Worm (Caenorhabditis elegans) whole organism, young adult: ENCODE measurements around the gene mboa-4.

Experiments used
- F52B5.7 ChIP-seq: sonication (generic microtip); optimal IDR thresholded peaks from 2 replicates; lab custom pipeline; 2016; ENCODE audit warnings: mild to moderate bottlenecking, missing genetic modification characterization, missing compliant biosample characterization
- ama-1 ChIP-seq, 3 experiments: fragments of 150-350 bp in 1 of 3; sonication (generic microtip) in 2 of 3; optimal IDR thresholded peaks; 2 replicates each; lab custom pipeline; 2014 to 2018; ENCODE audit warnings: missing biosample characterization in 2 of 3, missing genetic modification characterization in 2 of 3, missing genetic modification reagents in 2 of 3
- aptf-3 ChIP-seq: fragments of 200-800 bp; sonication (Bioruptor generic); IDR thresholded peaks from 2 replicates; pipeline ENCODE4 v1.3.6; 2022; ENCODE audit warnings: missing genetic modification characterization, missing compliant biosample characterization
- attf-3 ChIP-seq: fragments of 200-800 bp; sonication (Bioruptor generic); conservative IDR thresholded peaks from 2 replicates; pipeline ENCODE4 v1.3.6; 2022; ENCODE audit warnings: missing genetic modification reagents, missing genetic modification characterization, missing compliant biosample characterization
- die-1 ChIP-seq: sonication (generic microtip); optimal IDR thresholded peaks from 2 replicates; lab custom pipeline; 2016; ENCODE audit warnings: missing genotype, mild to moderate bottlenecking, missing genetic modification characterization, missing compliant biosample characterization
- lin-35 ChIP-seq, 3 experiments: fragments of 150-350 bp in 2 of 3; sonication (generic microtip) in 1 of 3; optimal IDR thresholded peaks; 2 replicates each; lab custom pipeline; 2014 to 2018; ENCODE audit warnings: missing biosample characterization in 3 of 3, missing genetic modification characterization in 3 of 3, missing genetic modification reagents in 3 of 3
- mel-28 ChIP-seq: sonication (generic microtip); optimal IDR thresholded peaks from 2 replicates; lab custom pipeline; 2016; ENCODE audit warnings: borderline replicate concordance, mild to moderate bottlenecking, missing genetic modification characterization, missing compliant biosample characterization
- nfya-1 ChIP-seq: sonication (generic microtip); optimal IDR thresholded peaks from 2 replicates; lab custom pipeline; 2017; ENCODE audit warnings: antibody characterized with exemption, missing compliant biosample characterization, missing genetic modification characterization, borderline replicate concordance; ENCODE audit not compliant: insufficient read depth
- rcor-1 ChIP-seq: fragments of 200-800 bp; sonication (Bioruptor generic); IDR thresholded peaks from 2 replicates; pipeline ENCODE4 v1.3.6; 2022; ENCODE audit warnings: missing genetic modification reagents, missing genetic modification characterization, missing compliant biosample characterization
- sdz-38 ChIP-seq: sonication (generic microtip); optimal IDR thresholded peaks from 2 replicates; lab custom pipeline; 2016; ENCODE audit warnings: missing genotype, missing genetic modification characterization, missing compliant biosample characterization
- snpc-3.4 ChIP-seq: sonication (generic microtip); optimal IDR thresholded peaks from 2 replicates; lab custom pipeline; 2017; ENCODE audit warnings: missing genetic modification characterization, mild to moderate bottlenecking, missing compliant biosample characterization, antibody characterized with exemption, moderate library complexity, missing genotype, missing genetic modification reagents
- unc-62 ChIP-seq: fragments of 150-350 bp; optimal IDR thresholded peaks from 2 replicates; lab custom pipeline; 2014; ENCODE audit warnings: missing biosample characterization, missing genetic modification reagents, missing genetic modification characterization
- zfh-2 ChIP-seq: fragments of 200-800 bp; sonication (Bioruptor generic); conservative IDR thresholded peaks from 2 replicates; pipeline ENCODE4 v1.3.6; 2022; ENCODE audit warnings: missing genetic modification reagents, missing genetic modification characterization, missing compliant biosample characterization
- ztf-3 ChIP-seq: fragments of 200-800 bp; sonication (Bioruptor generic); optimal IDR thresholded peaks from 2 replicates; lab custom pipeline; 2018; ENCODE audit warnings: mild to moderate bottlenecking, missing genetic modification characterization, missing compliant biosample characterization

DNA sequence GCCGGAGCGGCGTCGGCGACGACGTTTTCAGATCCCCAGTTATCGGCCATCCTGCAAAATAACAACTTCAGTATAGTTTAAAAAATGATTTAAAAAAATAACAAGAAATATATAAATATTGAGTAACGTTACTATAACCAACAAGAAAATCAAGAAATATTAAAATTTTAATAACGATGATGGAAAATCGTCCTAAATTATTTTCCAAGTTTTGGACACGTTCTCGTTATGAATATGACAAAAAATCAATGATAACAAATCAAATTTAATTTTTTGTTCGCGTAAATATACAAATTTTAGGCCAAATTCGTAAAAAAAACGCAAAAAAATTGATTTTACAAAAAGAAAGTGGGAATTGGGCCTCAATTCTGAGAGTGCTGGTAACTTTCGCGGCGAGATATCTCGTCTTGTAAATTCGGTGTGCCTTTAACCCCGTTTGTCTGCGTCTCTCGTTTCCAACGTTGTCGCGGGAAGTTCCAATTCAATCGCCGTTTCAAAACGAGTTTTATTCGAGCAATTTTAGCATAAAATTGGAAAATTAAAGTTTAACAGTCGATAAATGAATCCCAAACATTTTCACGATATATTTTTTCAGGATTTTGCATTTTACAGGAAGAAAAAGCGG is 48.7 kb downstream of the mboa-4 start, which contains the start of gene rps-5:
- TF ChIP-seq zfh-2 (GFP tag; lab: Robert Waterston, UW) (no peak), snpc-3.4 (tag; lab: Kevin White, UChicago) (peak; percentile 41), unc-62 (GFP tag; lab: Kevin White, UChicago) (no peak), ama-1 (optimal IDR thresholded peaks at IDR 0.05; lab: Kevin White, UChicago) (no peak), ama-1 (GFP tag; optimal IDR thresholded peaks at IDR 0.05; lab: Kevin White, UChicago) (no peak), attf-3 (GFP tag; lab: Robert Waterston, UW) (no peak), mel-28 (tag; lab: Kevin White, UChicago) (no peak), ztf-3 (GFP tag; lab: Kevin White, UChicago) (no peak), rcor-1 (GFP tag; lab: Robert Waterston, UW) (peak; percentile 40; the same call in 1 of the 2 replicates), sdz-38 (tag; lab: Kevin White, UChicago) (no peak), nfya-1 (no peak), lin-35 (GFP tag; optimal IDR thresholded peaks at IDR 0.05; lab: Kevin White, UChicago) (peak in 1 of 3 experiments; percentile 54), die-1 (tag; lab: Kevin White, UChicago) (no peak), aptf-3 (GFP tag; lab: Robert Waterston, UW) (no peak), F52B5.7 (no peak)
